Fruit fly (Drosophila melanogaster) whole organism, prepupa: ENCODE measurements around the gene CG42869.

Experiments used
- Blimp-1 ChIP-seq: fragments of 200-800 bp; sonication (Bioruptor generic); optimal IDR thresholded peaks from 3 replicates; lab custom pipeline; 2017; ENCODE audit warnings: missing biosample characterization, missing genetic modification characterization, mild to moderate bottlenecking, moderate library complexity, missing genetic modification reagents
- CG10631 ChIP-seq: fragments of 200-800 bp; sonication (Bioruptor generic); optimal IDR thresholded peaks from 2 replicates; lab custom pipeline; 2016; ENCODE audit warnings: missing biosample characterization, missing genetic modification characterization
- CG10669 ChIP-seq: fragments of 200-800 bp; sonication (Bioruptor generic); optimal IDR thresholded peaks from 3 replicates; lab custom pipeline; 2018; ENCODE audit warnings: missing biosample characterization, mild to moderate bottlenecking, missing genetic modification characterization, moderate library complexity
- CG11294 ChIP-seq: fragments of 200-800 bp; sonication (Bioruptor generic); IDR thresholded peaks from 2 replicates; pipeline ENCODE4 v1.3.6; 2022; ENCODE audit warnings: missing biosample characterization, missing genetic modification characterization
- CG11762 ChIP-seq: fragments of 200-800 bp; sonication (Bioruptor generic); optimal IDR thresholded peaks from 3 replicates; lab custom pipeline; 2016; ENCODE audit warnings: missing biosample characterization, missing genetic modification characterization; ENCODE audit not compliant: insufficient read depth
- CG11902 ChIP-seq: fragments of 200-800 bp; sonication (Bioruptor generic); optimal IDR thresholded peaks from 3 replicates; lab custom pipeline; 2016; ENCODE audit warnings: missing biosample characterization, missing genetic modification characterization
- CG15336 ChIP-seq: fragments of 200-800 bp; sonication (Bioruptor generic); IDR thresholded peaks from 2 replicates; pipeline ENCODE4 v1.3.6; 2022; ENCODE audit warnings: missing biosample characterization, missing genetic modification characterization
- CG1621 ChIP-seq: fragments of 200-800 bp; sonication (Bioruptor generic); optimal IDR thresholded peaks from 3 replicates; lab custom pipeline; 2018; ENCODE audit warnings: missing biosample characterization, mild to moderate bottlenecking, missing genetic modification characterization
- CG16779 ChIP-seq: fragments of 200-800 bp; sonication (Bioruptor generic); optimal IDR thresholded peaks from 3 replicates; lab custom pipeline; 2017; ENCODE audit warnings: missing biosample characterization, mild to moderate bottlenecking, missing genetic modification characterization
- CG3032 ChIP-seq: fragments of 200-800 bp; optimal IDR thresholded peaks from 2 replicates; lab custom pipeline; 2019; ENCODE audit warnings: missing biosample characterization, mild to moderate bottlenecking, missing genetic modification characterization, moderate library complexity
- CG32006 ChIP-seq: fragments of 200-800 bp; sonication (Bioruptor generic); optimal IDR thresholded peaks from 3 replicates; lab custom pipeline; 2017; ENCODE audit warnings: missing biosample characterization, mild to moderate bottlenecking, missing genetic modification characterization
- CG34406 ChIP-seq: fragments of 200-800 bp; sonication (Bioruptor generic); optimal IDR thresholded peaks from 3 replicates; lab custom pipeline; 2016; ENCODE audit warnings: missing biosample characterization, missing genetic modification characterization
- CG4318 ChIP-seq: fragments of 200-800 bp; sonication (Bioruptor generic); optimal IDR thresholded peaks from 3 replicates; lab custom pipeline; 2017; ENCODE audit warnings: missing biosample characterization, mild to moderate bottlenecking, missing genetic modification characterization
- CG6276 ChIP-seq: fragments of 200-800 bp; sonication (Bioruptor generic); optimal IDR thresholded peaks from 2 replicates; lab custom pipeline; 2017; ENCODE audit warnings: missing biosample characterization, mild to moderate bottlenecking, missing genetic modification characterization
- CG6792 ChIP-seq: fragments of 200-800 bp; sonication (Bioruptor generic); optimal IDR thresholded peaks from 3 replicates; lab custom pipeline; 2016; ENCODE audit warnings: missing biosample characterization, missing genetic modification characterization
- CG6854 ChIP-seq: fragments of 200-800 bp; sonication (Bioruptor generic); optimal IDR thresholded peaks from 2 replicates; lab custom pipeline; 2017; ENCODE audit warnings: missing biosample characterization, mild to moderate bottlenecking, missing genetic modification characterization
- CG7368 ChIP-seq: fragments of 200-800 bp; sonication (Bioruptor generic); optimal IDR thresholded peaks from 3 replicates; lab custom pipeline; 2016; ENCODE audit warnings: missing biosample characterization, missing genetic modification characterization
- CG8119 ChIP-seq: fragments of 200-800 bp; sonication (Bioruptor generic); IDR thresholded peaks from 3 replicates; pipeline ENCODE4 v1.3.6; 2022; ENCODE audit warnings: missing biosample characterization, missing genetic modification characterization
- CG8319 ChIP-seq: fragments of 200-800 bp; sonication (Bioruptor generic); optimal IDR thresholded peaks from 3 replicates; lab custom pipeline; 2016; ENCODE audit warnings: missing biosample characterization, missing genetic modification characterization
- CG9139 ChIP-seq: fragments of 200-800 bp; sonication (Bioruptor generic); optimal IDR thresholded peaks from 3 replicates; lab custom pipeline; 2017; ENCODE audit warnings: missing biosample characterization, mild to moderate bottlenecking, missing genetic modification characterization
- Eip78C ChIP-seq: fragments of 200-800 bp; sonication (Bioruptor generic); peaks from one replicate; lab custom pipeline; 2016; ENCODE audit warnings: missing biosample characterization, missing genetic modification characterization
- Eip93F ChIP-seq: fragments of 200-800 bp; sonication (Bioruptor generic); optimal IDR thresholded peaks from 2 replicates; lab custom pipeline; 2016; ENCODE audit warnings: missing biosample characterization, mild to moderate bottlenecking, missing genetic modification characterization
- Ets21C ChIP-seq: fragments of 200-800 bp; sonication (Bioruptor generic); optimal IDR thresholded peaks from 3 replicates; lab custom pipeline; 2016; ENCODE audit warnings: missing biosample characterization, missing genetic modification characterization
- Ets96B ChIP-seq: fragments of 200-800 bp; optimal IDR thresholded peaks from 2 replicates; lab custom pipeline; 2019; ENCODE audit warnings: missing biosample characterization, mild to moderate bottlenecking, missing genetic modification characterization, moderate library complexity
- Gug ChIP-seq: fragments of 200-800 bp; sonication (Bioruptor generic); IDR thresholded peaks from 2 replicates; pipeline ENCODE4 v1.3.6; 2022; ENCODE audit warnings: missing biosample characterization, missing genetic modification characterization
- Hr38 ChIP-seq: sonication (Bioruptor generic); optimal IDR thresholded peaks from 2 replicates; lab custom pipeline; 2016; ENCODE audit warnings: missing biosample characterization, missing genetic modification characterization
- Hr39 ChIP-seq: fragments of 200-800 bp; sonication (Bioruptor generic); optimal IDR thresholded peaks from 2 replicates; lab custom pipeline; 2016; ENCODE audit warnings: missing biosample characterization, missing genetic modification characterization
- Hr4 ChIP-seq: fragments of 200-800 bp; sonication (Bioruptor generic); optimal IDR thresholded peaks from 3 replicates; lab custom pipeline; 2016; ENCODE audit warnings: missing biosample characterization, missing genetic modification characterization
- OdsH ChIP-seq: fragments of 200-800 bp; sonication (Bioruptor generic); optimal IDR thresholded peaks from 3 replicates; lab custom pipeline; 2016; ENCODE audit warnings: missing biosample characterization, missing genetic modification characterization
- Smox ChIP-seq: fragments of 200-800 bp; sonication (Bioruptor generic); optimal IDR thresholded peaks from 3 replicates; lab custom pipeline; 2016; ENCODE audit warnings: missing biosample characterization, missing genetic modification characterization
- Sox15 ChIP-seq: fragments of 200-800 bp; sonication (Bioruptor generic); optimal IDR thresholded peaks from 3 replicates; lab custom pipeline; 2016; ENCODE audit warnings: missing biosample characterization, missing genetic modification characterization
- achi ChIP-seq: fragments of 200-800 bp; sonication (Bioruptor generic); optimal IDR thresholded peaks from 3 replicates; lab custom pipeline; 2016; ENCODE audit warnings: missing biosample characterization, missing genetic modification characterization
- acj6 ChIP-seq: fragments of 200-800 bp; sonication (Bioruptor generic); optimal IDR thresholded peaks from 3 replicates; lab custom pipeline; 2016; ENCODE audit warnings: missing biosample characterization, missing genetic modification characterization
- cyc ChIP-seq: fragments of 200-800 bp; sonication (Bioruptor generic); optimal IDR thresholded peaks from 3 replicates; lab custom pipeline; 2016; ENCODE audit warnings: missing biosample characterization, missing genetic modification characterization
- dac ChIP-seq: fragments of 200-800 bp; sonication (Bioruptor generic); optimal IDR thresholded peaks from 2 replicates; lab custom pipeline; 2017; ENCODE audit warnings: missing biosample characterization, mild to moderate bottlenecking, missing genetic modification characterization
- eg ChIP-seq: fragments of 200-800 bp; sonication (Bioruptor generic); IDR thresholded peaks from 3 replicates; pipeline ENCODE4 v1.3.6; 2022; ENCODE audit warnings: missing biosample characterization, missing genetic modification characterization
- esn ChIP-seq: fragments of 200-800 bp; sonication (Bioruptor generic); optimal IDR thresholded peaks from 2 replicates; lab custom pipeline; 2016; ENCODE audit warnings: missing biosample characterization, mild to moderate bottlenecking, missing genetic modification characterization, moderate library complexity
- fd59A ChIP-seq: fragments of 200-800 bp; sonication (Bioruptor generic); optimal IDR thresholded peaks from 2 replicates; lab custom pipeline; 2017; ENCODE audit warnings: missing biosample characterization, mild to moderate bottlenecking, missing genetic modification characterization, missing genetic modification reagents
- fd85E ChIP-seq: fragments of 200-800 bp; sonication (Bioruptor generic); optimal IDR thresholded peaks from 3 replicates; lab custom pipeline; 2016; ENCODE audit warnings: missing biosample characterization, missing genetic modification characterization
- fkh ChIP-seq: fragments of 200-800 bp; sonication (Bioruptor generic); optimal IDR thresholded peaks from 3 replicates; lab custom pipeline; 2017; ENCODE audit warnings: missing biosample characterization, mild to moderate bottlenecking, missing genetic modification characterization, moderate library complexity
- pdm3 ChIP-seq: fragments of 200-800 bp; sonication (Bioruptor generic); optimal IDR thresholded peaks from 3 replicates; lab custom pipeline; 2016; ENCODE audit warnings: missing biosample characterization, missing genetic modification characterization
- salr ChIP-seq, 2 experiments: fragments of 200-800 bp; sonication (Bioruptor generic); optimal IDR thresholded peaks; 3 replicates each; lab custom pipeline; 2016 to 2018; ENCODE audit warnings: missing biosample characterization in 2 of 2, missing genetic modification characterization in 2 of 2, mild to moderate bottlenecking in 1 of 2
- spab ChIP-seq: fragments of 200-800 bp; sonication (Bioruptor generic); optimal IDR thresholded peaks from 2 replicates; lab custom pipeline; 2017; ENCODE audit warnings: missing biosample characterization, mild to moderate bottlenecking, missing genetic modification characterization, missing genetic modification reagents
- ss ChIP-seq, 2 experiments: fragments of 200-800 bp; sonication (Bioruptor generic); optimal IDR thresholded peaks; 2 replicates in 1 of 2; 3 replicates in 1 of 2; lab custom pipeline; 2017 to 2018; ENCODE audit warnings: mild to moderate bottlenecking in 2 of 2, missing biosample characterization in 2 of 2, missing genetic modification characterization in 2 of 2, moderate library complexity in 1 of 2
- svp ChIP-seq: fragments of 200-800 bp; sonication (Bioruptor generic); peaks from one replicate; lab custom pipeline; 2016; ENCODE audit warnings: missing biosample characterization, missing genetic modification characterization
- vri ChIP-seq: fragments of 200-800 bp; sonication (Bioruptor generic); optimal IDR thresholded peaks from 3 replicates; lab custom pipeline; 2016; ENCODE audit warnings: missing biosample characterization, mild to moderate bottlenecking, missing genetic modification characterization

The CG42869 gene

DNA sequence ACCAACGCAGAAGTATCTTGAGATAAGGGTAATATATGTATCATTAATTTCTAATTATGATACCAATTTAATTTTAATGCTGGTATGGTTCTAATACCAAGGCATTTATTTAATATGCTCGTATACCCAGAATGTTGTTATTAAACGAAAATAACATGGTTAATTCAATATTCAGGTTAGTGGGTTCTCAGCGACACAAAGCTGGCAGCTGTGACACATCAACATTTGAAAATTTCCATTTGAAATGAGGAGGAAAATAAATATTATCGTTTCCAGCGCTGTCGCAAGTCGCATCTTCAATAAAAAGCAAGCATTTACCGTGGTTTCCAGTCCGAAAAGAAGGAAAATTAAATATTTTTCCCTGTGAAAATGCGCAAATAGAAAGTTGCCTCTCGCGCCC lies 5.7 kb downstream of the CG42869 start:
- TF ChIP-seq CG8119 (GFP tag; lab: Robert Waterston, UW) = no peak
- no peak for TF ChIP-seq fd85E (GFP tag; lab: Kevin White, UChicago)
- no peak for TF ChIP-seq Eip93F (GFP tag; lab: Kevin White, UChicago)
- TF ChIP-seq Hr39 (GFP tag; lab: Kevin White, UChicago) = no peak
- no peak for TF ChIP-seq CG6792 (GFP tag; lab: Kevin White, UChicago)
- no peak for TF ChIP-seq Sox15
- no peak for TF ChIP-seq CG6854 (GFP tag; lab: Kevin White, UChicago)
- no peak for TF ChIP-seq Gug (GFP tag; lab: Robert Waterston, UW)
- no peak for TF ChIP-seq CG3032
- TF ChIP-seq acj6 (GFP tag; lab: Kevin White, UChicago) = no peak

DNA sequence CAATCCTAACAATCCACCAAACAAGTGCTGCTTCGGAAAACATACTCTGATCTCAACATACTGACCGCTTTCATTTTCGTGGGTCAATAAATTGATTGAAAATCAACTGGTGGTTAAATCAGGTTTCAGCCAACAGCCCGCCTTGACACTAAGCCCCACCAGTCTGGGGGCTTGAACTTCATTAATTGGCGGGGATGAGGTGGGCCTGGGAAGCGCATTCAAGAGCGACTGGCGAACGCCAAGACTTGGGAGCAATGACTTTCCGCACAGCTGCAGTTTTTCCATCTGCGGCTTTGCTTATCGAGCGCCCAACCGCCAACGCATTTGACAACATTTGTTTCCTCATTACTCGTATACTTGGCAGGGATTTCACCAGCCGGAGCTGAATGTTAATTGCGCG lies 10.1 kb downstream of the CG42869 start:
- no peak for TF ChIP-seq CG16779 (tag; lab: Kevin White, UChicago)
- no peak for TF ChIP-seq fd85E (GFP tag; lab: Kevin White, UChicago)
- TF ChIP-seq fd59A (GFP tag; lab: Kevin White, UChicago) = no peak
- no peak for TF ChIP-seq esn
- TF ChIP-seq Hr4 (GFP tag; lab: Kevin White, UChicago) = no peak
- no peak for TF ChIP-seq Sox15
- TF ChIP-seq CG11762 = no peak
- no peak for TF ChIP-seq CG6854 (GFP tag; lab: Kevin White, UChicago)
- TF ChIP-seq Ets96B (tag; lab: Kevin White, UChicago) = no peak
- TF ChIP-seq Smox (GFP tag; lab: Kevin White, UChicago) = no peak
- no peak for TF ChIP-seq CG4318
- TF ChIP-seq CG11294 (GFP tag; lab: Robert Waterston, UW) = no peak
- no peak for TF ChIP-seq Hr38 (GFP tag; lab: Kevin White, UChicago)
- no peak for TF ChIP-seq Blimp-1 (GFP tag; lab: Kevin White, UChicago)
- TF ChIP-seq Ets21C = no peak
- no peak for TF ChIP-seq CG1621
- no peak for TF ChIP-seq CG9139
- TF ChIP-seq, all 60 proteins: peak for 0

DNA sequence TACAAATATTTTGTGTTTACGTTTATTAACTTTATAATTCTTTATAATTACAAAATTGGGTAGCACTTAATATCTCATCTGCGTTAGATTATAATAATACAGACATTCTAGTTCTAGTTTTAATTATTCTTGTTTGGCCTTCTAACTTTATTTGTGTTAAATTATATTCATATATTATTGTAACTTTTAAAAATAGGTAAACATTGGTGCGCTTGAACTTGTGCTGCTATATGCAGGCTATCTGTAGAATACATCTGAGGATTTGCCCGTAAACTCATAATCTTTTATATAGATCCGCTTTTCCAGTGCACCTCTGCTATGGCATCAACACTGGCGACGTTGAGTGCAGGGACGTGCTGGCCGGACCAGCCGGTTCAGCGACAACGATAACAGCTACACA lies 14.2 kb downstream of the CG42869 start:
- TF ChIP-seq CG10669 (GFP tag; lab: Kevin White, UChicago) (no peak), pdm3 (GFP tag; lab: Kevin White, UChicago) (no peak), salr (GFP tag; optimal IDR thresholded peaks at IDR 0.05; lab: Kevin White, UChicago) (peak in 1 of 2 experiments; percentile 1), ss (GFP tag; optimal IDR thresholded peaks at IDR 0.05; lab: Kevin White, UChicago) (peak in 1 of 2 experiments; percentile 0), CG10631 (GFP tag; lab: Kevin White, UChicago) (peak; percentile 6), achi (GFP tag; lab: Kevin White, UChicago) (peak; percentile 3), Hr4 (GFP tag; lab: Kevin White, UChicago) (peak; percentile 14), CG11294 (GFP tag; lab: Robert Waterston, UW) (no peak), CG7368 (GFP tag; lab: Kevin White, UChicago) (no peak), esn (no peak), Smox (GFP tag; lab: Kevin White, UChicago) (no peak), CG3032 (peak; percentile 24), cyc (GFP tag; lab: Kevin White, UChicago) (no peak), CG6792 (GFP tag; lab: Kevin White, UChicago) (no peak), OdsH (GFP tag; lab: Kevin White, UChicago) (no peak), eg (GFP tag; lab: Robert Waterston, UW) (no peak), Ets21C (no peak), CG6276 (GFP tag; lab: Kevin White, UChicago) (no peak), Eip93F (GFP tag; lab: Kevin White, UChicago) (no peak), acj6 (GFP tag; lab: Kevin White, UChicago) (no peak), CG4318 (peak; percentile 7), CG15336 (no peak), Blimp-1 (GFP tag; lab: Kevin White, UChicago) (no peak), vri (GFP tag; lab: Kevin White, UChicago) (no peak), Gug (GFP tag; lab: Robert Waterston, UW) (no peak), fkh (no peak), fd85E (GFP tag; lab: Kevin White, UChicago) (no peak), spab (GFP tag; lab: Kevin White, UChicago) (peak; percentile 21), Hr39 (GFP tag; lab: Kevin White, UChicago) (no peak), CG16779 (tag; lab: Kevin White, UChicago) (no peak), CG11762 (no peak), CG8319 (GFP tag; lab: Kevin White, UChicago) (no peak), CG1621 (peak; percentile 21), Eip78C (peak; percentile 70), svp (GFP tag; lab: Kevin White, UChicago) (no peak), CG32006 (GFP tag; lab: Kevin White, UChicago) (peak; percentile 51), dac (GFP tag; lab: Kevin White, UChicago) (peak; percentile 5), CG9139 (no peak), CG11902 (GFP tag; lab: Kevin White, UChicago) (no peak), CG34406 (GFP tag; lab: Kevin White, UChicago) (no peak)
